Fruit fly (Drosophila melanogaster) whole organism, embryonic: ENCODE results near the gene CG42822.

Experiments
- Atf3 ChIP-seq: fragments of 200-800 bp; sonication (Bioruptor generic); optimal IDR thresholded peaks from 3 replicates; lab custom pipeline; 2016; ENCODE audit warnings: missing biosample characterization, missing genetic modification characterization
- Atf6 ChIP-seq: fragments of 200-800 bp; sonication (Bioruptor generic); IDR thresholded peaks from 2 replicates; pipeline ENCODE4 v1.3.6; 2022; ENCODE audit warnings: missing biosample characterization, missing genetic modification characterization
- Blimp-1 ChIP-seq: fragments of 200-800 bp; sonication (Bioruptor generic); optimal IDR thresholded peaks from 3 replicates; lab custom pipeline; 2018; ENCODE audit warnings: missing biosample characterization, missing genetic modification characterization, mild to moderate bottlenecking, moderate library complexity, missing genetic modification reagents
- CG10979 ChIP-seq: fragments of 200-800 bp; sonication (Bioruptor generic); optimal IDR thresholded peaks from 2 replicates; lab custom pipeline; 2018; ENCODE audit warnings: missing biosample characterization, mild to moderate bottlenecking, missing genetic modification characterization, moderate library complexity
- CG11696 ChIP-seq: fragments of 200-800 bp; sonication (Bioruptor generic); IDR thresholded peaks from 2 replicates; pipeline ENCODE4 v1.3.6; 2022; ENCODE audit warnings: missing biosample characterization, missing genetic modification characterization
- CG12744 ChIP-seq: fragments of 200-800 bp; sonication (Bioruptor generic); optimal IDR thresholded peaks from 2 replicates; lab custom pipeline; 2016; ENCODE audit warnings: missing biosample characterization, missing genetic modification characterization
- CG13123 ChIP-seq: fragments of 200-800 bp; sonication (Bioruptor generic); optimal IDR thresholded peaks from 2 replicates; lab custom pipeline; 2016; ENCODE audit warnings: missing biosample characterization, missing genetic modification characterization
- CG13894 ChIP-seq: fragments of 200-800 bp; sonication (Bioruptor generic); optimal IDR thresholded peaks from 3 replicates; lab custom pipeline; 2018; ENCODE audit warnings: missing biosample characterization, mild to moderate bottlenecking, missing genetic modification characterization, moderate library complexity
- CG1602 ChIP-seq: fragments of 200-800 bp; sonication (Bioruptor generic); optimal IDR thresholded peaks from 3 replicates; lab custom pipeline; 2016; ENCODE audit warnings: missing biosample characterization, missing genetic modification characterization
- CG16815 ChIP-seq: fragments of 200-800 bp; sonication (Bioruptor generic); optimal IDR thresholded peaks from 3 replicates; lab custom pipeline; 2017; ENCODE audit warnings: missing biosample characterization, mild to moderate bottlenecking, missing genetic modification characterization
- CG18011 ChIP-seq: fragments of 200-800 bp; sonication (Bioruptor generic); optimal IDR thresholded peaks from 2 replicates; lab custom pipeline; 2017; ENCODE audit warnings: missing biosample characterization, missing genetic modification characterization, mild to moderate bottlenecking, moderate library complexity, missing genotype
- CG2875 ChIP-seq: fragments of 200-800 bp; sonication (Bioruptor generic); optimal IDR thresholded peaks from 2 replicates; lab custom pipeline; 2017; ENCODE audit warnings: missing biosample characterization, mild to moderate bottlenecking, missing genetic modification characterization, missing genetic modification reagents
- CG31441 ChIP-seq: fragments of 200-800 bp; sonication (Bioruptor generic); IDR thresholded peaks from 2 replicates; pipeline ENCODE4 v1.3.6; 2022; ENCODE audit warnings: missing biosample characterization, missing genetic modification characterization
- CG33213 ChIP-seq: fragments of 200-800 bp; sonication (Bioruptor generic); optimal IDR thresholded peaks from 3 replicates; lab custom pipeline; 2016; ENCODE audit warnings: missing biosample characterization, missing genetic modification characterization
- CG4424 ChIP-seq: fragments of 200-800 bp; sonication (Bioruptor generic); optimal IDR thresholded peaks from 3 replicates; lab custom pipeline; 2016; ENCODE audit warnings: missing biosample characterization, missing genetic modification characterization
- CG4730 ChIP-seq: fragments of 200-800 bp; sonication (Bioruptor generic); IDR thresholded peaks from 2 replicates; pipeline ENCODE4 v1.3.6; 2022; ENCODE audit warnings: missing biosample characterization, missing genetic modification characterization
- CG6175 ChIP-seq: fragments of 200-800 bp; sonication (Bioruptor generic); IDR thresholded peaks from 3 replicates; pipeline ENCODE4 v1.3.6; 2022; ENCODE audit warnings: missing biosample characterization, missing genetic modification characterization
- CG7556 ChIP-seq: fragments of 200-800 bp; sonication (Bioruptor generic); optimal IDR thresholded peaks from 2 replicates; lab custom pipeline; 2017; ENCODE audit warnings: missing biosample characterization, mild to moderate bottlenecking, missing genetic modification characterization
- CG7745 ChIP-seq: fragments of 200-800 bp; sonication (Bioruptor generic); optimal IDR thresholded peaks from 2 replicates; lab custom pipeline; 2018; ENCODE audit warnings: missing biosample characterization, mild to moderate bottlenecking, missing genetic modification characterization, moderate library complexity
- CG7963 ChIP-seq: fragments of 200-800 bp; sonication (Bioruptor generic); IDR thresholded peaks from 3 replicates; pipeline ENCODE4 v1.3.6; 2022; ENCODE audit warnings: missing biosample characterization, missing genetic modification characterization; ENCODE audit not compliant: partially characterized antibody
- CG8089 ChIP-seq: fragments of 200-800 bp; sonication (Bioruptor generic); optimal IDR thresholded peaks from 3 replicates; lab custom pipeline; 2016; ENCODE audit warnings: missing biosample characterization, missing genetic modification characterization
- CG8290 ChIP-seq, 3 experiments: fragments of 200-800 bp; sonication (Bioruptor generic); optimal IDR thresholded peaks; 2 replicates each; lab custom pipeline; 2016 to 2019; ENCODE audit warnings: missing biosample characterization in 3 of 3, missing genetic modification characterization in 3 of 3, mild to moderate bottlenecking in 2 of 3, moderate library complexity in 1 of 3
- CG9876 ChIP-seq: fragments of 200-800 bp; sonication (Bioruptor generic); optimal IDR thresholded peaks from 2 replicates; lab custom pipeline; 2016; ENCODE audit warnings: missing biosample characterization, missing genetic modification characterization
- Dip2 ChIP-seq: fragments of 200-800 bp; sonication (Bioruptor generic); IDR thresholded peaks from 2 replicates; pipeline ENCODE4 v1.3.6; 2022; ENCODE audit warnings: missing biosample characterization, missing genetic modification characterization
- E2f1 ChIP-seq: fragments of 200-800 bp; sonication (Bioruptor generic); IDR thresholded peaks from 2 replicates; pipeline ENCODE4 v1.3.6; 2022; ENCODE audit warnings: missing biosample characterization, missing genetic modification characterization
- E2f2 ChIP-seq: fragments of 200-800 bp; sonication (Bioruptor generic); IDR thresholded peaks from 2 replicates; pipeline ENCODE4 v1.3.6; 2022; ENCODE audit warnings: missing biosample characterization, missing genetic modification characterization
- GATAe ChIP-seq: fragments of 200-800 bp; sonication (Bioruptor generic); conservative IDR thresholded peaks from 2 replicates; pipeline ENCODE4 v1.3.6; 2022; ENCODE audit warnings: missing biosample characterization, missing genetic modification characterization
- HLHmδ ChIP-seq: fragments of 200-800 bp; sonication (Bioruptor generic); optimal IDR thresholded peaks from 2 replicates; lab custom pipeline; 2018; ENCODE audit warnings: missing biosample characterization, mild to moderate bottlenecking, missing genetic modification characterization, moderate library complexity
- HmgD ChIP-seq: fragments of 200-800 bp; sonication (Bioruptor generic); optimal IDR thresholded peaks from 3 replicates; lab custom pipeline; 2016; ENCODE audit warnings: missing biosample characterization, missing genetic modification characterization
- Hr3 ChIP-seq: fragments of 200-800 bp; sonication (Bioruptor generic); optimal IDR thresholded peaks from 3 replicates; lab custom pipeline; 2016; ENCODE audit warnings: missing biosample characterization, missing genetic modification characterization
- NK7.1 ChIP-seq: fragments of 200-800 bp; sonication (Bioruptor generic); optimal IDR thresholded peaks from 3 replicates; lab custom pipeline; 2016; ENCODE audit warnings: missing biosample characterization, missing genetic modification characterization
- Neu2 ChIP-seq: fragments of 200-800 bp; sonication (Bioruptor generic); optimal IDR thresholded peaks from 3 replicates; lab custom pipeline; 2016; ENCODE audit warnings: missing biosample characterization, missing genetic modification characterization, borderline replicate concordance
- Pdp1 ChIP-seq, 2 experiments: fragments of 200-800 bp; sonication (Bioruptor generic); optimal IDR thresholded peaks; 3 replicates each; lab custom pipeline; 2016; ENCODE audit warnings: missing biosample characterization in 2 of 2, missing genetic modification characterization in 2 of 2, mild to moderate bottlenecking in 1 of 2, moderate library complexity in 1 of 2
- Rx ChIP-seq: fragments of 200-800 bp; sonication (Bioruptor generic); IDR thresholded peaks from 2 replicates; pipeline ENCODE4 v1.3.6; 2022; ENCODE audit warnings: missing biosample characterization, missing genetic modification characterization
- Side ChIP-seq: fragments of 200-800 bp; sonication (Bioruptor generic); optimal IDR thresholded peaks from 2 replicates; lab custom pipeline; 2016; ENCODE audit warnings: missing biosample characterization, missing genetic modification characterization
- Sry-β ChIP-seq: fragments of 200-800 bp; sonication (Bioruptor generic); optimal IDR thresholded peaks from 2 replicates; lab custom pipeline; 2018; ENCODE audit warnings: missing biosample characterization, mild to moderate bottlenecking, missing genetic modification characterization, moderate library complexity
- Stat92E ChIP-seq, 3 experiments: fragments of >200 bp in 2 of 3; fragments of 200-800 bp in 1 of 3; sonication (Bioruptor generic) in 1 of 3; optimal IDR thresholded peaks; 2 replicates each; lab custom pipeline; 2017 to 2019; ENCODE audit warnings: missing biosample characterization in 3 of 3, missing genetic modification characterization in 3 of 3, mild to moderate bottlenecking in 1 of 3, moderate library complexity in 1 of 3
- Taf1 ChIP-seq: fragments of 200-800 bp; sonication (Bioruptor generic); IDR thresholded peaks from 2 replicates; pipeline ENCODE4 v1.3.6; 2022; ENCODE audit warnings: missing biosample characterization, missing genetic modification characterization
- YL-1 ChIP-seq: fragments of 200-800 bp; sonication (Bioruptor generic); optimal IDR thresholded peaks from 3 replicates; lab custom pipeline; 2017; ENCODE audit warnings: missing biosample characterization, mild to moderate bottlenecking, missing genetic modification characterization
- br ChIP-seq: fragments of >200 bp; optimal IDR thresholded peaks from 2 replicates; lab custom pipeline; 2017
- croc ChIP-seq: fragments of 200-800 bp; sonication (Bioruptor generic); conservative IDR thresholded peaks from 3 replicates; pipeline ENCODE4 v1.3.6; 2022; ENCODE audit warnings: missing biosample characterization, missing genetic modification characterization
- dimm ChIP-seq: fragments of 200-800 bp; sonication (Bioruptor generic); IDR thresholded peaks from 2 replicates; pipeline ENCODE4 v1.3.6; 2022; ENCODE audit warnings: missing biosample characterization, missing genetic modification characterization
- gcm2 ChIP-seq: fragments of 200-800 bp; sonication (Bioruptor generic); optimal IDR thresholded peaks from 2 replicates; lab custom pipeline; 2016; ENCODE audit warnings: missing biosample characterization, missing genetic modification characterization
- hkb ChIP-seq, 2 experiments: fragments of 200-800 bp in 1 of 2; fragments of >200 bp in 1 of 2; sonication (Bioruptor generic) in 1 of 2; IDR thresholded peaks in 1 of 2; optimal IDR thresholded peaks in 1 of 2; 2 replicates each; pipeline versions ENCODE4 v1.3.6 to Lab custom; 2017 to 2022; ENCODE audit warnings: missing biosample characterization in 1 of 2, missing genetic modification characterization in 1 of 2
- mld ChIP-seq: fragments of 200-800 bp; sonication (Bioruptor generic); IDR thresholded peaks from 3 replicates; pipeline ENCODE4 v1.3.6; 2022; ENCODE audit warnings: missing biosample characterization, missing genetic modification characterization; ENCODE audit not compliant: partially characterized antibody
- pfk ChIP-seq: fragments of 200-800 bp; sonication (Bioruptor generic); optimal IDR thresholded peaks from 2 replicates; lab custom pipeline; 2018; ENCODE audit warnings: missing biosample characterization, mild to moderate bottlenecking, missing genetic modification characterization, moderate library complexity
- sob ChIP-seq: fragments of 200-800 bp; sonication (Bioruptor generic); IDR thresholded peaks from 2 replicates; pipeline ENCODE4 v1.3.6; 2022; ENCODE audit warnings: missing biosample characterization, missing genetic modification characterization
- unpg ChIP-seq: fragments of 200-800 bp; sonication (Bioruptor generic); optimal IDR thresholded peaks from 3 replicates; lab custom pipeline; 2018; ENCODE audit warnings: missing biosample characterization, mild to moderate bottlenecking, missing genetic modification characterization, moderate library complexity
- z ChIP-seq: fragments of 200-800 bp; sonication (Bioruptor generic); IDR thresholded peaks from 3 replicates; pipeline ENCODE4 v1.3.6; 2022; ENCODE audit warnings: missing biosample characterization, missing genetic modification characterization

Gene CG42822

dm6 chr3R:17402434-17402833 is 11.3 kb upstream of the CG42822 start, which contains the start of gene Sur-8 (continued):
- TF ChIP-seq Side (GFP tag; lab: Kevin White, UChicago), result peak; percentile 2
- no peak for TF ChIP-seq unpg (GFP tag; lab: Kevin White, UChicago)
- TF ChIP-seq croc, result peak; percentile 26; the same call in 1 of the 3 replicates
- TF ChIP-seq CG6175 (GFP tag; lab: Robert Waterston, UW), result peak; percentile 51; the same call in 2 of the 3 replicates
- peak; percentile 46 for TF ChIP-seq HmgD (GFP tag; lab: Kevin White, UChicago)
- TF ChIP-seq sob (GFP tag; lab: Robert Waterston, UW), result peak; percentile 67
- peak; percentile 54 to 69 for TF ChIP-seq Pdp1 (GFP tag; optimal IDR thresholded peaks at IDR 0.05; lab: Kevin White, UChicago)
- peak; percentile 70 for TF ChIP-seq Rx (GFP tag; lab: Robert Waterston, UW)
- TF ChIP-seq Dip2 (GFP tag; lab: Robert Waterston, UW), result no peak
- peak; percentile 68 for TF ChIP-seq E2f1 (GFP tag; lab: Robert Waterston, UW)
- TF ChIP-seq CG4730 (GFP tag; lab: Robert Waterston, UW), result peak; percentile 71
- peak; percentile 11; the same call in 1 of the 3 replicates for TF ChIP-seq mld (GFP tag; lab: Robert Waterston, UW)
- TF ChIP-seq GATAe (GFP tag; lab: Robert Waterston, UW), result 0 out of 2 replicates have a peak, but pooled peaks have one; percentile 27
- no peak for TF ChIP-seq CG7556 (GFP tag; lab: Kevin White, UChicago)
- peak; percentile 45 for TF ChIP-seq CG12744
- TF ChIP-seq hkb (optimal IDR thresholded peaks at IDR 0.05; lab: Kevin White, UChicago), result no peak
- TF ChIP-seq hkb (GFP tag; IDR thresholded peaks at IDR 0.05; lab: Robert Waterston, UW), result peak; percentile 56; the same call in 1 of the 2 replicates
- peak; percentile 31 for TF ChIP-seq Blimp-1
- TF ChIP-seq YL-1 (GFP tag; lab: Kevin White, UChicago), result peak; percentile 2
- TF ChIP-seq CG9876 (GFP tag; lab: Kevin White, UChicago), result peak; percentile 60
- no peak for TF ChIP-seq gcm2 (GFP tag; lab: Kevin White, UChicago)
- TF ChIP-seq CG7745, result no peak
- TF ChIP-seq Neu2 (GFP tag; lab: Kevin White, UChicago), result no peak
- TF ChIP-seq CG4424 (GFP tag; lab: Kevin White, UChicago), result peak; percentile 58
- peak; percentile 53 for TF ChIP-seq CG2875 (GFP tag; lab: Kevin White, UChicago)
- TF ChIP-seq E2f2 (GFP tag; lab: Robert Waterston, UW), result peak; percentile 49; the same call in 1 of the 2 replicates
- no peak for TF ChIP-seq CG7963
- TF ChIP-seq pfk (GFP tag; lab: Kevin White, UChicago), result no peak
- peak; percentile 67 for TF ChIP-seq HLHmδ (GFP tag; lab: Kevin White, UChicago)
- TF ChIP-seq br (lab: Kevin White, UChicago), result no peak
- TF ChIP-seq CG16815 (GFP tag; lab: Kevin White, UChicago), result peak; percentile 14
- TF ChIP-seq Stat92E (GFP tag; optimal IDR thresholded peaks at IDR 0.05; lab: Kevin White, UChicago), result no peak
- TF ChIP-seq NK7.1 (GFP tag; lab: Kevin White, UChicago), result peak; percentile 30
- TF ChIP-seq CG11696 (GFP tag; lab: Robert Waterston, UW), result peak; percentile 44; the same call in 1 of the 2 replicates
- peak; percentile 60 for TF ChIP-seq Atf6 (GFP tag; lab: Robert Waterston, UW)
- TF ChIP-seq Sry-β (GFP tag; lab: Kevin White, UChicago), result no peak
- peak; percentile 25 for TF ChIP-seq CG18011
- TF ChIP-seq CG13123 (GFP tag; lab: Kevin White, UChicago), result peak; percentile 38
- TF ChIP-seq CG10979 (tag; lab: Kevin White, UChicago), result peak; percentile 88
- no peak for TF ChIP-seq z (GFP tag; lab: Robert Waterston, UW)
- peak; percentile 30 for TF ChIP-seq CG8290 (GFP tag; optimal IDR thresholded peaks at IDR 0.05; lab: Kevin White, UChicago)
- TF ChIP-seq CG8290 (tag; optimal IDR thresholded peaks at IDR 0.05; lab: Kevin White, UChicago), result peak in 1 of 2 experiments; percentile 90
- TF ChIP-seq Taf1, result 0 out of 2 replicates have a peak, but pooled peaks have one; percentile 27
- peak; percentile 26 for TF ChIP-seq Atf3 (GFP tag; lab: Kevin White, UChicago)
- peak; percentile 63 for TF ChIP-seq Hr3 (GFP tag; lab: Kevin White, UChicago)
- TF ChIP-seq CG1602 (GFP tag; lab: Kevin White, UChicago), result peak; percentile 57
- TF ChIP-seq CG13894 (tag; lab: Kevin White, UChicago), result peak; percentile 23
- TF ChIP-seq CG8089 (GFP tag; lab: Kevin White, UChicago), result peak; percentile 53
- TF ChIP-seq CG31441, result peak; percentile 20; the same call in 1 of the 2 replicates
- peak; percentile 67 for TF ChIP-seq CG33213 (GFP tag; lab: Kevin White, UChicago)
- TF ChIP-seq dimm (GFP tag; lab: Robert Waterston, UW), result no peak
